Worm (Caenorhabditis elegans) whole organism, L4 larva: ENCODE data around the gene T08A11.1.

Experiments
- ceh-20 ChIP-seq: fragments of 200-800 bp; sonication (Bioruptor generic); IDR thresholded peaks from 2 replicates; pipeline ENCODE4 v1.3.6; 2022; ENCODE audit warnings: missing genetic modification reagents, missing genetic modification characterization, missing compliant biosample characterization
- ces-1 ChIP-seq: fragments of 150-350 bp; sonication (generic microtip); optimal IDR thresholded peaks from 4 replicates; lab custom pipeline; 2014; ENCODE audit warnings: missing biosample characterization, missing genetic modification reagents, missing genetic modification characterization
- daf-12 ChIP-seq: fragments of 150-350 bp; optimal IDR thresholded peaks from 2 replicates; lab custom pipeline; 2014; ENCODE audit warnings: missing biosample characterization, missing genetic modification reagents, missing genetic modification characterization
- dmd-9 ChIP-seq: fragments of 200-800 bp; sonication (Bioruptor generic); IDR thresholded peaks from 2 replicates; pipeline ENCODE4 v1.3.6; 2022; ENCODE audit warnings: missing genetic modification reagents, missing genetic modification characterization, missing compliant biosample characterization
- skn-1 ChIP-seq: fragments of 150-350 bp; optimal IDR thresholded peaks from 2 replicates; lab custom pipeline; 2014; ENCODE audit warnings: missing biosample characterization, missing genetic modification characterization

- no peak for TF ChIP-seq dmd-9 (GFP tag; lab: Robert Waterston, UW)
- no peak for TF ChIP-seq skn-1
- TF ChIP-seq daf-12 (tag; lab: Kevin White, UChicago): no peak
- TF ChIP-seq ceh-20 (GFP tag; lab: Robert Waterston, UW): no peak
- no peak for TF ChIP-seq ces-1 (GFP tag; lab: Kevin White, UChicago)
Measured at ce11 chrIII:4234642-4235295, 28.2 kb downstream of the T08A11.1 start.
